Worm (Caenorhabditis elegans): ENCODE data around the gene R12B2.8.

Gene R12B2.8

ce11 chrIII:5823617-5824016, at the start of gene R12B2.8:
TSS of gene R12B2.8 (plus strand) at chrIII:5823917.
- TF ChIP-seq lin-15B (tag; optimal IDR thresholded peaks at IDR 0.05) (no peak), ZK546.5 (tag; optimal IDR thresholded peaks at IDR 0.05) (no peak)

- TF ChIP-seq egl-43 (GFP tag; IDR thresholded peaks at IDR 0.05), result peak; percentile 72; the same call in 1 of the 2 replicates
- TF ChIP-seq madf-5 (GFP tag; IDR thresholded peaks at IDR 0.05), result peak in 1 of 2 experiments; percentile 76; a peak in 1 of 4 replicates
- no peak for TF ChIP-seq daf-12 (tag; optimal IDR thresholded peaks at IDR 0.05)
- no peak for TF ChIP-seq hlh-30 (tag; optimal IDR thresholded peaks at IDR 0.05; ENCODE audit: insufficient read depth)
- no peak for TF ChIP-seq zip-11 (GFP tag; IDR thresholded peaks at IDR 0.05)
- TF ChIP-seq F26F4.8 (GFP tag; conservative IDR thresholded peaks at IDR 0.05), result 0 out of 2 replicates have a peak, but pooled peaks have one; percentile 69
- TF ChIP-seq D1046.2 (GFP tag; IDR thresholded peaks at IDR 0.05), result 0 out of 2 replicates have a peak, but pooled peaks have one; percentile 15
- TF ChIP-seq snpc-1.2 (GFP tag; IDR thresholded peaks at IDR 0.05), result no peak
- no peak for TF ChIP-seq lir-3 (tag; optimal IDR thresholded peaks at IDR 0.05)
- TF ChIP-seq mdt-29 (GFP tag; IDR thresholded peaks at IDR 0.05), result peak; percentile 26; the same call in 1 of the 2 replicates
- TF ChIP-seq lim-7 (GFP tag; IDR thresholded peaks at IDR 0.05), result peak; percentile 74
- peak; percentile 78 for TF ChIP-seq arid-1 (GFP tag; conservative IDR thresholded peaks at IDR 0.05)
- TF ChIP-seq Y48G9A.11 (GFP tag; IDR thresholded peaks at IDR 0.05), result peak; percentile 88
- peak; percentile 65; the same call in 1 of the 2 replicates for TF ChIP-seq vab-7 (GFP tag; IDR thresholded peaks at IDR 0.05)
Observed at ce11 chrIII:5782080-5782479, 41.6 kb upstream of the R12B2.8 start.

- peak; percentile 46; the same call in 1 of the 2 replicates for TF ChIP-seq egl-43 (GFP tag; IDR thresholded peaks at IDR 0.05)
- TF ChIP-seq Y48G9A.11 (GFP tag; IDR thresholded peaks at IDR 0.05), result peak; percentile 97
- TF ChIP-seq set-16 (GFP tag; IDR thresholded peaks at IDR 0.05), result peak; percentile 65
- peak; percentile 56 for TF ChIP-seq vab-7 (GFP tag; IDR thresholded peaks at IDR 0.05)
- TF ChIP-seq ceh-44 (GFP tag; IDR thresholded peaks at IDR 0.05), result 0 out of 2 replicates have a peak, but pooled peaks have one; percentile 36
Observed at ce11 chrIII:5783803-5784406, 39.8 kb upstream of the R12B2.8 start.

ce11 chrIII:5785273-5785929, 38.3 kb upstream of the R12B2.8 start, which contains the start of gene Y37B11A.3:
TSS of gene Y37B11A.3 (minus strand) at chrIII:5785323.
- peak in 1 of 2 experiments; percentile 78 for TF ChIP-seq lsy-2 (tag; optimal IDR thresholded peaks at IDR 0.05)
- peak; percentile 68; the same call in 1 of the 2 replicates for TF ChIP-seq ceh-20 (GFP tag; IDR thresholded peaks at IDR 0.05)
- peak; percentile 84 for TF ChIP-seq mes-2 (tag; optimal IDR thresholded peaks at IDR 0.05; ENCODE audit: poor library complexity, severe bottlenecking)
- TF ChIP-seq dmd-6 (GFP tag; IDR thresholded peaks at IDR 0.05), result peak; percentile 72
- TF ChIP-seq F37D6.2 (tag; optimal IDR thresholded peaks at IDR 0.05), result peak; percentile 21
- TF ChIP-seq ztf-11 (tag; optimal IDR thresholded peaks at IDR 0.05), result no peak
- TF ChIP-seq ZK337.2 (GFP tag; IDR thresholded peaks at IDR 0.05), result no peak
- TF ChIP-seq ces-1 (GFP tag; optimal IDR thresholded peaks at IDR 0.05), result no peak
- no peak for TF ChIP-seq nhr-6 (tag; optimal IDR thresholded peaks at IDR 0.05)
- no peak; the same call in none of the 2 replicates for TF ChIP-seq T26A8.4 (GFP tag; IDR thresholded peaks at IDR 0.05)
- TF ChIP-seq dpl-1 (GFP tag; optimal IDR thresholded peaks at IDR 0.05), result peak; percentile 75
- TF ChIP-seq snpc-1.2 (GFP tag; IDR thresholded peaks at IDR 0.05), result no peak
- peak; percentile 33; the same call in 1 of the 2 replicates for TF ChIP-seq set-16 (GFP tag; IDR thresholded peaks at IDR 0.05)
- peak; percentile 39 for TF ChIP-seq duxl-1 (tag; optimal IDR thresholded peaks at IDR 0.05; ENCODE audit: poor library complexity)
- no peak for TF ChIP-seq fkh-10 (GFP tag; optimal IDR thresholded peaks at IDR 0.05)
- TF ChIP-seq lir-3 (tag; optimal IDR thresholded peaks at IDR 0.05), result no peak
- TF ChIP-seq Y75B8A.6 (GFP tag; IDR thresholded peaks at IDR 0.05), result 0 out of 2 replicates have a peak, but pooled peaks have one; percentile 43
- TF ChIP-seq ceh-44 (GFP tag; IDR thresholded peaks at IDR 0.05), result no peak
- peak; percentile 42 for TF ChIP-seq spr-1 (tag; optimal IDR thresholded peaks at IDR 0.05)
- no peak for TF ChIP-seq Y5F2A.4 (GFP tag; optimal IDR thresholded peaks at IDR 0.05)
- no peak for TF ChIP-seq pha-4 (GFP tag; IDR thresholded peaks at IDR 0.05)
- no peak for TF ChIP-seq pha-4 (tag; optimal IDR thresholded peaks at IDR 0.05)
- TF ChIP-seq fos-1 (tag; optimal IDR thresholded peaks at IDR 0.05), result no peak
- TF ChIP-seq hlh-30 (tag; optimal IDR thresholded peaks at IDR 0.05; ENCODE audit: insufficient read depth), result peak; percentile 7
- no peak; the same call in 1 of the 2 replicates for TF ChIP-seq Y48G9A.11 (GFP tag; IDR thresholded peaks at IDR 0.05)
- TF ChIP-seq cey-2 (tag; optimal IDR thresholded peaks at IDR 0.05; ENCODE audit: borderline replicate concordance, insufficient read depth), result no peak
- TF ChIP-seq mep-1 (tag; optimal IDR thresholded peaks at IDR 0.05), result peak; percentile 76
- TF ChIP-seq zip-2 (tag; optimal IDR thresholded peaks at IDR 0.05), result no peak
- TF ChIP-seq ztf-7 (tag; optimal IDR thresholded peaks at IDR 0.05), result no peak

Measured in whole organism, L4 larva.